Fruit fly (Drosophila melanogaster) whole organism, prepupa: Measurements from ENCODE around the gene CG13894.

ENCODE experiments used
- CG16779 ChIP-seq: fragments of 200-800 bp; sonication (Bioruptor generic); optimal IDR thresholded peaks from 3 replicates; lab custom pipeline; 2017; ENCODE audit warnings: missing biosample characterization, mild to moderate bottlenecking, missing genetic modification characterization
- CG6163 ChIP-seq: fragments of 200-800 bp; sonication (Bioruptor generic); IDR thresholded peaks from 3 replicates; pipeline ENCODE4 v1.3.6; 2022; ENCODE audit warnings: missing biosample characterization, missing genetic modification characterization
- CG6854 ChIP-seq: fragments of 200-800 bp; sonication (Bioruptor generic); optimal IDR thresholded peaks from 2 replicates; lab custom pipeline; 2017; ENCODE audit warnings: missing biosample characterization, mild to moderate bottlenecking, missing genetic modification characterization
- CG7368 ChIP-seq: fragments of 200-800 bp; sonication (Bioruptor generic); optimal IDR thresholded peaks from 3 replicates; lab custom pipeline; 2016; ENCODE audit warnings: missing biosample characterization, missing genetic modification characterization
- CG8119 ChIP-seq: fragments of 200-800 bp; sonication (Bioruptor generic); IDR thresholded peaks from 3 replicates; pipeline ENCODE4 v1.3.6; 2022; ENCODE audit warnings: missing biosample characterization, missing genetic modification characterization
- Smox ChIP-seq: fragments of 200-800 bp; sonication (Bioruptor generic); optimal IDR thresholded peaks from 3 replicates; lab custom pipeline; 2016; ENCODE audit warnings: missing biosample characterization, missing genetic modification characterization
- Sox102F ChIP-seq: fragments of 200-800 bp; sonication (Bioruptor generic); optimal IDR thresholded peaks from 2 replicates; lab custom pipeline; 2016; ENCODE audit warnings: missing biosample characterization, mild to moderate bottlenecking, missing genetic modification characterization
- eg ChIP-seq: fragments of 200-800 bp; sonication (Bioruptor generic); IDR thresholded peaks from 3 replicates; pipeline ENCODE4 v1.3.6; 2022; ENCODE audit warnings: missing biosample characterization, missing genetic modification characterization
- fd59A ChIP-seq: fragments of 200-800 bp; sonication (Bioruptor generic); optimal IDR thresholded peaks from 2 replicates; lab custom pipeline; 2017; ENCODE audit warnings: missing biosample characterization, mild to moderate bottlenecking, missing genetic modification characterization, missing genetic modification reagents
- net ChIP-seq: fragments of 200-800 bp; sonication (Bioruptor generic); optimal IDR thresholded peaks from 3 replicates; lab custom pipeline; 2016; ENCODE audit warnings: missing biosample characterization, missing genetic modification characterization

dm6 chr3L:721863-722262 lies 22.9 kb upstream of the CG13894 start:
- no peak for TF ChIP-seq CG6854 (GFP tag; lab: Kevin White, UChicago)
- no peak for TF ChIP-seq Sox102F (GFP tag; lab: Kevin White, UChicago)
- no peak for TF ChIP-seq CG7368 (GFP tag; lab: Kevin White, UChicago)
- peak; percentile 47; the same call in 1 of the 3 replicates for TF ChIP-seq eg (GFP tag; lab: Robert Waterston, UW)
- TF ChIP-seq fd59A (GFP tag; lab: Kevin White, UChicago): no peak
- TF ChIP-seq net: no peak
- no peak for TF ChIP-seq Smox (GFP tag; lab: Kevin White, UChicago)
- peak; percentile 69 for TF ChIP-seq CG6163 (GFP tag; lab: Robert Waterston, UW)
- TF ChIP-seq CG8119 (GFP tag; lab: Robert Waterston, UW): 0 out of 3 replicates have a peak, but pooled peaks have one; percentile 18
- TF ChIP-seq CG16779: no peak
